Fruit fly (Drosophila melanogaster) whole organism, wandering third instar larva: ENCODE measurements around the gene noc.

Experiments used
- Abd-B ChIP-seq: fragments of >200 bp; optimal IDR thresholded peaks from 2 replicates; lab custom pipeline; 2017; ENCODE audit warnings: missing biosample characterization, missing genetic modification characterization
- CG32264 ChIP-seq: fragments of 200-800 bp; sonication (Bioruptor generic); optimal IDR thresholded peaks from 2 replicates; lab custom pipeline; 2016; ENCODE audit warnings: missing biosample characterization, missing genetic modification characterization
- GATAd ChIP-seq: sonication (Bioruptor generic); optimal IDR thresholded peaks from 2 replicates; lab custom pipeline; 2016; ENCODE audit warnings: missing biosample characterization, missing genetic modification characterization
- HLH106 ChIP-seq: fragments of 200-800 bp; optimal IDR thresholded peaks from 3 replicates; lab custom pipeline; 2019; ENCODE audit warnings: missing biosample characterization, mild to moderate bottlenecking, missing genetic modification characterization, moderate library complexity
- Myc ChIP-seq: fragments of >200 bp; optimal IDR thresholded peaks from 2 replicates; lab custom pipeline; 2017
- OdsH ChIP-seq: fragments of 200-800 bp; sonication (Bioruptor generic); optimal IDR thresholded peaks from 2 replicates; lab custom pipeline; 2016; ENCODE audit warnings: missing biosample characterization, mild to moderate bottlenecking, missing genetic modification characterization
- br ChIP-seq: fragments of 200-800 bp; sonication (Bioruptor generic); optimal IDR thresholded peaks from 2 replicates; lab custom pipeline; 2016; ENCODE audit warnings: missing biosample characterization, missing genetic modification characterization
- ey ChIP-seq: fragments of 200-800 bp; sonication (Bioruptor generic); optimal IDR thresholded peaks from 2 replicates; lab custom pipeline; 2016; ENCODE audit warnings: missing biosample characterization, missing genetic modification characterization
- foxo ChIP-seq, 2 experiments: fragments of 200-800 bp; sonication (Bioruptor generic); optimal IDR thresholded peaks; 2 replicates in 1 of 2; 3 replicates in 1 of 2; lab custom pipeline; 2016 to 2017; ENCODE audit warnings: missing biosample characterization in 2 of 2, missing genetic modification characterization in 2 of 2
- h ChIP-seq: fragments of 200-800 bp; sonication (Bioruptor generic); optimal IDR thresholded peaks from 3 replicates; lab custom pipeline; 2016; ENCODE audit warnings: missing biosample characterization, mild to moderate bottlenecking, missing genetic modification characterization
- jim ChIP-seq: fragments of 175-275, 200-325 bp; sonication (Bioruptor generic); optimal IDR thresholded peaks from 2 replicates; lab custom pipeline; 2016; ENCODE audit warnings: missing biosample characterization, mild to moderate bottlenecking, missing genetic modification characterization
- lola ChIP-seq: fragments of >200 bp; optimal IDR thresholded peaks from 2 replicates; lab custom pipeline; 2017; ENCODE audit warnings: missing biosample characterization, missing genetic modification characterization
- psq ChIP-seq: fragments of 200-800 bp; sonication (Bioruptor generic); optimal IDR thresholded peaks from 3 replicates; lab custom pipeline; 2017; ENCODE audit warnings: missing biosample characterization, mild to moderate bottlenecking, missing genetic modification characterization, moderate library complexity
- usp ChIP-seq: fragments of >200 bp; optimal IDR thresholded peaks from 2 replicates; lab custom pipeline; 2017; ENCODE audit warnings: missing biosample characterization, missing genetic modification characterization

dm6 chr2L:14488083-14488482 is 2.6 kb upstream of the noc start:
- TF ChIP-seq GATAd (GFP tag; lab: Kevin White, UChicago) (no peak), ey (GFP tag; lab: Kevin White, UChicago) (no peak), usp (GFP tag; lab: Kevin White, UChicago) (no peak), psq (GFP tag; lab: Kevin White, UChicago) (no peak), jim (GFP tag; lab: Kevin White, UChicago) (no peak), foxo (GFP tag; optimal IDR thresholded peaks at IDR 0.05; lab: Kevin White, UChicago) (no peak), h (GFP tag; lab: Kevin White, UChicago) (no peak), OdsH (GFP tag; lab: Kevin White, UChicago) (no peak), Myc (lab: Kevin White, UChicago) (no peak), br (no peak), CG32264 (GFP tag; lab: Kevin White, UChicago) (no peak), lola (GFP tag; lab: Kevin White, UChicago) (no peak), Abd-B (no peak), HLH106 (no peak)
